Fruit fly (Drosophila melanogaster) whole organism: ENCODE data around the gene Trmt112.

Experiments used
- CG8478 ChIP-seq: fragments of >200 bp; optimal IDR thresholded peaks from 2 replicates; lab custom pipeline; 2018; ENCODE audit warnings: inconsistent platforms
- Dll ChIP-seq: fragments of >200 bp; optimal IDR thresholded peaks from 2 replicates; lab custom pipeline; 2017
- EcR ChIP-seq, 2 experiments: fragments of >200 bp; optimal IDR thresholded peaks; 2 replicates each; lab custom pipeline; 2017; ENCODE audit warnings: missing biosample characterization in 2 of 2, missing genetic modification characterization in 2 of 2, missing genetic modification reagents in 2 of 2
- pan ChIP-seq: fragments of >200 bp; optimal IDR thresholded peaks from 2 replicates; lab custom pipeline; 2017
- psq ChIP-seq: fragments of >200 bp; optimal IDR thresholded peaks from 2 replicates; lab custom pipeline; 2017
- usp ChIP-seq: fragments of >200 bp; optimal IDR thresholded peaks from 2 replicates; lab custom pipeline; 2017; ENCODE audit warnings: missing biosample characterization, missing genetic modification characterization, mixed read lengths

The Trmt112 gene

dm6 chr3L:21224274-21224673, 7.6 kb upstream of the Trmt112 start:
- TF ChIP-seq Dll (lab: Kevin White, UChicago) (no peak), pan (lab: Kevin White, UChicago) (no peak), usp (GFP tag; lab: Kevin White, UChicago) (no peak), psq (lab: Kevin White, UChicago) (no peak), EcR (GFP tag; optimal IDR thresholded peaks at IDR 0.05; lab: Kevin White, UChicago) (no peak), CG8478 (lab: Kevin White, UChicago) (no peak)

- TF ChIP-seq EcR (GFP tag; optimal IDR thresholded peaks at IDR 0.05; lab: Kevin White, UChicago) (no peak), usp (GFP tag; lab: Kevin White, UChicago) (no peak), psq (lab: Kevin White, UChicago) (no peak), Dll (lab: Kevin White, UChicago) (no peak), CG8478 (lab: Kevin White, UChicago) (no peak), pan (lab: Kevin White, UChicago) (no peak)
Observed at dm6 chr3L:21223268-21223667, 6.6 kb upstream of the Trmt112 start.

dm6 chr3L:21220100-21220499, 3.5 kb upstream of the Trmt112 start, which contains the start of gene CG43219:
Gene CG43219, plus strand, starts transcription at chr3L:21220400.
- no peak for TF ChIP-seq psq (lab: Kevin White, UChicago)

dm6 chr3L:21219160-21219559, 2.5 kb upstream of the Trmt112 start:
- TF ChIP-seq pan (lab: Kevin White, UChicago) (no peak), Dll (lab: Kevin White, UChicago) (no peak), EcR (GFP tag; optimal IDR thresholded peaks at IDR 0.05; lab: Kevin White, UChicago) (no peak), psq (lab: Kevin White, UChicago) (no peak), CG8478 (lab: Kevin White, UChicago) (no peak), usp (GFP tag; lab: Kevin White, UChicago) (no peak)

- TF ChIP-seq pan (lab: Kevin White, UChicago), result no peak
- TF ChIP-seq Dll (lab: Kevin White, UChicago), result no peak
- TF ChIP-seq CG8478 (lab: Kevin White, UChicago), result no peak
- TF ChIP-seq usp (GFP tag; lab: Kevin White, UChicago), result no peak
- no peak for TF ChIP-seq psq (lab: Kevin White, UChicago)
- TF ChIP-seq EcR (GFP tag; optimal IDR thresholded peaks at IDR 0.05; lab: Kevin White, UChicago), result no peak
Observed at dm6 chr3L:21209921-21210532, 6.6 kb downstream of the Trmt112 start, which contains the start of the genes CG10510 and CG10508. Gene CG10510, minus strand, starts transcription at chr3L:21210084. Gene CG10508, plus strand, starts transcription at chr3L:21210215.

dm6 chr3L:21206486-21206885, 10.2 kb downstream of the Trmt112 start:
- TF ChIP-seq psq (lab: Kevin White, UChicago) (no peak), Dll (lab: Kevin White, UChicago) (no peak), pan (lab: Kevin White, UChicago) (no peak), EcR (GFP tag; optimal IDR thresholded peaks at IDR 0.05; lab: Kevin White, UChicago) (no peak), CG8478 (lab: Kevin White, UChicago) (no peak), usp (GFP tag; lab: Kevin White, UChicago) (no peak)

dm6 chr3L:21205496-21205824, 11.2 kb downstream of the Trmt112 start:
- TF ChIP-seq pan (lab: Kevin White, UChicago) (no peak), EcR (GFP tag; optimal IDR thresholded peaks at IDR 0.05; lab: Kevin White, UChicago) (no peak), psq (lab: Kevin White, UChicago) (no peak), usp (GFP tag; lab: Kevin White, UChicago) (no peak), CG8478 (lab: Kevin White, UChicago) (no peak), Dll (lab: Kevin White, UChicago) (no peak)

- TF ChIP-seq usp (GFP tag; lab: Kevin White, UChicago) (no peak), Dll (lab: Kevin White, UChicago) (no peak), EcR (GFP tag; optimal IDR thresholded peaks at IDR 0.05; lab: Kevin White, UChicago) (no peak), pan (lab: Kevin White, UChicago) (no peak), CG8478 (lab: Kevin White, UChicago) (no peak), psq (lab: Kevin White, UChicago) (no peak)
Observed at dm6 chr3L:21204581-21205495, 11.8 kb downstream of the Trmt112 start.

- TF ChIP-seq EcR (GFP tag; optimal IDR thresholded peaks at IDR 0.05; lab: Kevin White, UChicago) (no peak), Dll (lab: Kevin White, UChicago) (no peak), psq (lab: Kevin White, UChicago) (no peak)
Observed at dm6 chr3L:21202777-21203282, 13.8 kb downstream of the Trmt112 start, which contains the start of the genes Targ1, CG10512 and Targ2. Gene Targ1, minus strand, starts transcription at chr3L:21202882. Gene CG10512, plus strand, starts transcription at chr3L:21202920. Gene Targ2, minus strand, starts transcription at chr3L:21203232.

- TF ChIP-seq usp (GFP tag; lab: Kevin White, UChicago) (no peak), pan (lab: Kevin White, UChicago) (no peak), EcR (GFP tag; optimal IDR thresholded peaks at IDR 0.05; lab: Kevin White, UChicago) (peak in 1 of 2 experiments; percentile 52)
Observed at dm6 chr3L:21202029-21202776, 14.4 kb downstream of the Trmt112 start.
